Worm (Caenorhabditis elegans): ENCODE results near the gene AH10.2.

- TF ChIP-seq M03D4.4 (tag; optimal IDR thresholded peaks at IDR 0.05) (no peak), blmp-1 (tag; optimal IDR thresholded peaks at IDR 0.05) (no peak), ceh-39 (tag; optimal IDR thresholded peaks at IDR 0.05) (no peak), lin-13 (tag; optimal IDR thresholded peaks at IDR 0.05) (no peak), elt-3 (tag; optimal IDR thresholded peaks at IDR 0.05) (no peak), ztf-11 (tag; optimal IDR thresholded peaks at IDR 0.05) (no peak), nhr-28 (tag; optimal IDR thresholded peaks at IDR 0.05) (no peak), nhr-12 (tag; optimal IDR thresholded peaks at IDR 0.05) (no peak), snpc-4 (tag; optimal IDR thresholded peaks at IDR 0.05) (no peak), pha-4 (tag; optimal IDR thresholded peaks at IDR 0.05) (no peak), nhr-237 (tag; optimal IDR thresholded peaks at IDR 0.05) (no peak), unc-39 (tag; optimal IDR thresholded peaks at IDR 0.05) (no peak)
Measured at ce11 chrV:14171284-14171683, 14.7 kb downstream of the AH10.2 start, which contains the start of gene cest-2.1.

Measured in whole organism, mixed stage, embryonic.